Fruit fly (Drosophila melanogaster) whole organism, embryonic: ENCODE measurements around the gene Prx3.

Experiments used
- CG10147 ChIP-seq: fragments of 200-800 bp; sonication (Bioruptor generic); optimal IDR thresholded peaks from 2 replicates; lab custom pipeline; 2019; ENCODE audit warnings: missing biosample characterization, mild to moderate bottlenecking, missing genetic modification characterization, moderate library complexity
- CG10959 ChIP-seq: fragments of 200-800 bp; sonication (Bioruptor generic); IDR thresholded peaks from 2 replicates; pipeline ENCODE4 v1.3.6; 2022; ENCODE audit warnings: missing biosample characterization, missing genetic modification characterization
- CG12071 ChIP-seq: fragments of 200-800 bp; sonication (Bioruptor generic); optimal IDR thresholded peaks from 3 replicates; lab custom pipeline; 2018; ENCODE audit warnings: missing biosample characterization, mild to moderate bottlenecking, missing genetic modification characterization
- CG1233 ChIP-seq: fragments of 200-800 bp; sonication (Bioruptor generic); optimal IDR thresholded peaks from 4 replicates; lab custom pipeline; 2018; ENCODE audit warnings: missing biosample characterization, mild to moderate bottlenecking, missing genetic modification characterization
- CG12659 ChIP-seq: fragments of 200-800 bp; sonication (Bioruptor generic); optimal IDR thresholded peaks from 3 replicates; lab custom pipeline; 2017; ENCODE audit warnings: mild to moderate bottlenecking, missing biosample characterization, missing genetic modification reagents, missing genetic modification characterization
- CG13287 ChIP-seq: fragments of 200-800 bp; sonication (Bioruptor generic); IDR thresholded peaks from 2 replicates; pipeline ENCODE4 v1.3.6; 2022; ENCODE audit warnings: missing biosample characterization, missing genetic modification characterization; ENCODE audit not compliant: partially characterized antibody
- CG14965 ChIP-seq: fragments of 200-800 bp; sonication (Bioruptor generic); optimal IDR thresholded peaks from 2 replicates; lab custom pipeline; 2016; ENCODE audit warnings: missing biosample characterization, missing genetic modification characterization, borderline replicate concordance
- CG15269 ChIP-seq: fragments of 200-800 bp; sonication (Bioruptor generic); optimal IDR thresholded peaks from 2 replicates; lab custom pipeline; 2018; ENCODE audit warnings: missing biosample characterization, mild to moderate bottlenecking, missing genetic modification characterization, moderate library complexity
- CG16815 ChIP-seq: fragments of 200-800 bp; sonication (Bioruptor generic); optimal IDR thresholded peaks from 3 replicates; lab custom pipeline; 2017; ENCODE audit warnings: missing biosample characterization, mild to moderate bottlenecking, missing genetic modification characterization
- CG17568 ChIP-seq: fragments of 200-800 bp; sonication (Bioruptor generic); optimal IDR thresholded peaks from 2 replicates; lab custom pipeline; 2018; ENCODE audit warnings: missing biosample characterization, mild to moderate bottlenecking, missing genetic modification characterization, moderate library complexity
- CG2202 ChIP-seq: fragments of 200-800 bp; sonication (Bioruptor generic); optimal IDR thresholded peaks from 2 replicates; lab custom pipeline; 2018; ENCODE audit warnings: missing biosample characterization, mild to moderate bottlenecking, missing genetic modification characterization
- CG32772 ChIP-seq: fragments of 200-800 bp; sonication (Bioruptor generic); IDR thresholded peaks from 2 replicates; pipeline ENCODE4 v1.3.6; 2022; ENCODE audit warnings: missing biosample characterization, missing genetic modification characterization
- CG3281 ChIP-seq: fragments of 200-800 bp; sonication (Bioruptor generic); optimal IDR thresholded peaks from 3 replicates; lab custom pipeline; 2017; ENCODE audit warnings: missing biosample characterization, mild to moderate bottlenecking, missing genetic modification characterization
- CG33213 ChIP-seq: fragments of 200-800 bp; sonication (Bioruptor generic); optimal IDR thresholded peaks from 3 replicates; lab custom pipeline; 2016; ENCODE audit warnings: missing biosample characterization, missing genetic modification characterization
- CG4730 ChIP-seq: fragments of 200-800 bp; sonication (Bioruptor generic); IDR thresholded peaks from 2 replicates; pipeline ENCODE4 v1.3.6; 2022; ENCODE audit warnings: missing biosample characterization, missing genetic modification characterization
- CG5245 ChIP-seq: fragments of 200-800 bp; sonication (Bioruptor generic); optimal IDR thresholded peaks from 3 replicates; lab custom pipeline; 2016; ENCODE audit warnings: missing biosample characterization, missing genetic modification characterization
- CG6654 ChIP-seq: fragments of 200-800 bp; sonication (Bioruptor generic); optimal IDR thresholded peaks from 2 replicates; lab custom pipeline; 2017; ENCODE audit warnings: missing biosample characterization, mild to moderate bottlenecking, missing genetic modification characterization
- CG6813 ChIP-seq: fragments of 200-800 bp; sonication (Bioruptor generic); optimal IDR thresholded peaks from 2 replicates; lab custom pipeline; 2017; ENCODE audit warnings: missing biosample characterization, missing genetic modification characterization, mild to moderate bottlenecking, moderate library complexity, missing genetic modification reagents
- CG6854 ChIP-seq: fragments of 200-800 bp; sonication (Bioruptor generic); optimal IDR thresholded peaks from 3 replicates; lab custom pipeline; 2017; ENCODE audit warnings: missing biosample characterization, mild to moderate bottlenecking, missing genetic modification characterization
- D ChIP-seq, 2 experiments: fragments of 200-800 bp in 1 of 2; fragments of >200 bp in 1 of 2; sonication (Bioruptor generic) in 1 of 2; optimal IDR thresholded peaks; 2 replicates in 1 of 2; 3 replicates in 1 of 2; lab custom pipeline; 2017; ENCODE audit warnings: mild to moderate bottlenecking in 1 of 2, missing biosample characterization in 1 of 2, missing genetic modification characterization in 1 of 2, missing genetic modification reagents in 1 of 2
- Dad ChIP-seq: fragments of 200-800 bp; sonication (Bioruptor generic); optimal IDR thresholded peaks from 3 replicates; lab custom pipeline; 2016; ENCODE audit warnings: missing biosample characterization, missing genetic modification characterization
- Gsc ChIP-seq: fragments of 200-800 bp; sonication (Bioruptor generic); IDR thresholded peaks from 2 replicates; pipeline ENCODE4 v1.3.6; 2022; ENCODE audit warnings: missing biosample characterization, missing genetic modification characterization
- HHEX ChIP-seq: fragments of 200-800 bp; sonication (Bioruptor generic); optimal IDR thresholded peaks from 3 replicates; lab custom pipeline; 2017; ENCODE audit warnings: missing biosample characterization, mild to moderate bottlenecking, missing genetic modification characterization, missing genetic modification reagents
- Hr78 ChIP-seq, 2 experiments: fragments of 200-800 bp in 1 of 2; fragments of >200 bp in 1 of 2; sonication (Bioruptor generic) in 1 of 2; optimal IDR thresholded peaks; 2 replicates each; lab custom pipeline; 2017 to 2019; ENCODE audit warnings: missing biosample characterization in 2 of 2, missing genetic modification characterization in 2 of 2, mild to moderate bottlenecking in 1 of 2, moderate library complexity in 1 of 2
- Med ChIP-seq: fragments of 200-800 bp; sonication (Bioruptor generic); peaks from one replicate; lab custom pipeline; 2016; ENCODE audit warnings: missing biosample characterization, missing genetic modification characterization, mild to moderate bottlenecking, inconsistent platforms, moderate library complexity
- Nf-YA ChIP-seq: fragments of 200-800 bp; sonication (Bioruptor generic); IDR thresholded peaks from 2 replicates; pipeline ENCODE4 v1.3.6; 2022; ENCODE audit warnings: missing biosample characterization, missing genetic modification characterization
- Optix ChIP-seq: fragments of 200-800 bp; sonication (Bioruptor generic); IDR thresholded peaks from 3 replicates; pipeline ENCODE4 v1.3.6; 2022; ENCODE audit warnings: missing biosample characterization, missing genetic modification characterization
- Poxn ChIP-seq: fragments of 200-800 bp; sonication (Bioruptor generic); IDR thresholded peaks from 2 replicates; pipeline ENCODE4 v1.3.6; 2022; ENCODE audit warnings: missing biosample characterization, missing genetic modification characterization
- Rfx ChIP-seq: fragments of 200-800 bp; sonication (Bioruptor generic); IDR thresholded peaks from 2 replicates; pipeline ENCODE4 v1.3.6; 2022; ENCODE audit warnings: missing biosample characterization, missing genetic modification characterization
- Side ChIP-seq: fragments of 200-800 bp; sonication (Bioruptor generic); optimal IDR thresholded peaks from 2 replicates; lab custom pipeline; 2016; ENCODE audit warnings: missing biosample characterization, missing genetic modification characterization
- Sox100B ChIP-seq: fragments of 200-800 bp; sonication (Bioruptor generic); optimal IDR thresholded peaks from 3 replicates; lab custom pipeline; 2018; ENCODE audit warnings: missing biosample characterization, mild to moderate bottlenecking, missing genetic modification characterization
- Xrp1 ChIP-seq: fragments of 200-800 bp; sonication (Bioruptor generic); IDR thresholded peaks from 2 replicates; pipeline ENCODE4 v1.3.6; 2022; ENCODE audit warnings: missing biosample characterization, missing genetic modification characterization
- ase ChIP-seq: fragments of 200-800 bp; sonication (Bioruptor generic); IDR thresholded peaks from 3 replicates; pipeline ENCODE4 v1.3.6; 2022; ENCODE audit warnings: missing biosample characterization, missing genetic modification characterization
- bsh ChIP-seq, 2 experiments: fragments of 200-800 bp; sonication (Bioruptor generic); optimal IDR thresholded peaks; 2 replicates each; lab custom pipeline; 2017 to 2018; ENCODE audit warnings: mild to moderate bottlenecking in 2 of 2, missing biosample characterization in 2 of 2, missing genetic modification characterization in 2 of 2, moderate library complexity in 1 of 2
- caup ChIP-seq: fragments of 200-800 bp; sonication (Bioruptor generic); optimal IDR thresholded peaks from 3 replicates; lab custom pipeline; 2017; ENCODE audit warnings: missing biosample characterization, mild to moderate bottlenecking, missing genetic modification characterization, moderate library complexity; ENCODE audit not compliant: severe bottlenecking
- danr ChIP-seq: fragments of 200-800 bp; sonication (Bioruptor generic); IDR thresholded peaks from 2 replicates; pipeline ENCODE4 v1.3.6; 2022; ENCODE audit warnings: missing biosample characterization, missing genetic modification characterization
- dimm ChIP-seq: fragments of 200-800 bp; sonication (Bioruptor generic); IDR thresholded peaks from 2 replicates; pipeline ENCODE4 v1.3.6; 2022; ENCODE audit warnings: missing biosample characterization, missing genetic modification characterization
- esg ChIP-seq: fragments of 200-800 bp; sonication (Bioruptor generic); conservative IDR thresholded peaks from 2 replicates; pipeline ENCODE4 v1.3.6; 2022; ENCODE audit warnings: missing biosample characterization, missing genetic modification characterization
- gce ChIP-seq: fragments of 200-800 bp; sonication (Bioruptor generic); IDR thresholded peaks from 3 replicates; pipeline ENCODE4 v1.3.6; 2022; ENCODE audit warnings: missing biosample characterization, missing genetic modification characterization
- hth ChIP-seq: fragments of >200 bp; optimal IDR thresholded peaks from 2 replicates; lab custom pipeline; 2017; ENCODE audit warnings: inconsistent platforms
- ind ChIP-seq: fragments of 200-800 bp; sonication (Bioruptor generic); optimal IDR thresholded peaks from 3 replicates; lab custom pipeline; 2016; ENCODE audit warnings: missing biosample characterization, missing genetic modification characterization
- lilli ChIP-seq: fragments of 200-800 bp; sonication (Bioruptor generic); optimal IDR thresholded peaks from 3 replicates; lab custom pipeline; 2016; ENCODE audit warnings: missing biosample characterization, missing genetic modification characterization
- mam ChIP-seq: fragments of 200-800 bp; sonication (Bioruptor generic); optimal IDR thresholded peaks from 3 replicates; lab custom pipeline; 2016; ENCODE audit warnings: missing biosample characterization, missing genetic modification characterization
- phol ChIP-seq: fragments of 200-800 bp; sonication (Bioruptor generic); optimal IDR thresholded peaks from 3 replicates; lab custom pipeline; 2018; ENCODE audit warnings: missing biosample characterization, mild to moderate bottlenecking, missing genetic modification characterization, moderate library complexity
- scrt ChIP-seq: fragments of 200-800 bp; sonication (Bioruptor generic); optimal IDR thresholded peaks from 2 replicates; lab custom pipeline; 2018; ENCODE audit warnings: missing biosample characterization, mild to moderate bottlenecking, missing genetic modification characterization, moderate library complexity
- shn ChIP-seq: fragments of 200-800 bp; sonication (Bioruptor generic); optimal IDR thresholded peaks from 3 replicates; lab custom pipeline; 2016; ENCODE audit warnings: missing biosample characterization, missing genetic modification characterization
- slou ChIP-seq: fragments of 200-800 bp; sonication (Bioruptor generic); optimal IDR thresholded peaks from 3 replicates; lab custom pipeline; 2016; ENCODE audit warnings: missing biosample characterization, missing genetic modification characterization
- sug ChIP-seq: fragments of 200-800 bp; optimal IDR thresholded peaks from 2 replicates; lab custom pipeline; 2019; ENCODE audit warnings: missing biosample characterization, mild to moderate bottlenecking, missing genetic modification characterization, moderate library complexity
- trem ChIP-seq: fragments of 200-800 bp; optimal IDR thresholded peaks from 3 replicates; lab custom pipeline; 2019; ENCODE audit warnings: missing biosample characterization, mild to moderate bottlenecking, missing genetic modification characterization, moderate library complexity
- unpg ChIP-seq: fragments of 200-800 bp; sonication (Bioruptor generic); optimal IDR thresholded peaks from 3 replicates; lab custom pipeline; 2018; ENCODE audit warnings: missing biosample characterization, mild to moderate bottlenecking, missing genetic modification characterization, moderate library complexity

The Prx3 gene

dm6 chr3R:17535106-17535764, 11.1 kb downstream of the Prx3 start (continued):
- peak; percentile 59 for TF ChIP-seq Med
- TF ChIP-seq ase = no peak
- TF ChIP-seq CG6854 (GFP tag; lab: Kevin White, UChicago) = peak; percentile 40
- TF ChIP-seq Poxn (GFP tag; lab: Robert Waterston, UW) = no peak
- peak; percentile 2 for TF ChIP-seq caup (GFP tag; lab: Kevin White, UChicago)
- peak; percentile 37 for TF ChIP-seq Sox100B
- no peak for TF ChIP-seq gce (GFP tag; lab: Robert Waterston, UW)
- TF ChIP-seq Xrp1 (GFP tag; lab: Robert Waterston, UW) = peak; percentile 56
- TF ChIP-seq CG6813 (GFP tag; lab: Kevin White, UChicago) = peak; percentile 8
- TF ChIP-seq shn (GFP tag; lab: Kevin White, UChicago) = no peak
- no peak for TF ChIP-seq CG2202 (tag; lab: Kevin White, UChicago)
- TF ChIP-seq CG17568 (GFP tag; lab: Kevin White, UChicago) = no peak
- TF ChIP-seq CG12659 (GFP tag; lab: Kevin White, UChicago) = peak; percentile 4
- TF ChIP-seq Gsc (GFP tag; lab: Robert Waterston, UW) = no peak
- no peak for TF ChIP-seq CG16815 (GFP tag; lab: Kevin White, UChicago)
- no peak for TF ChIP-seq scrt (GFP tag; lab: Kevin White, UChicago)
- TF ChIP-seq danr (GFP tag; lab: Robert Waterston, UW) = no peak
- peak; percentile 75 for TF ChIP-seq CG15269
- TF ChIP-seq mam (GFP tag; lab: Kevin White, UChicago) = no peak
- TF ChIP-seq D (optimal IDR thresholded peaks at IDR 0.05; lab: Kevin White, UChicago) = no peak
- no peak for TF ChIP-seq D (GFP tag; optimal IDR thresholded peaks at IDR 0.05; lab: Kevin White, UChicago)
- TF ChIP-seq bsh (GFP tag; optimal IDR thresholded peaks at IDR 0.05; lab: Kevin White, UChicago) = peak in 1 of 2 experiments; percentile 34
- TF ChIP-seq Dad (GFP tag; lab: Kevin White, UChicago) = no peak
- no peak for TF ChIP-seq Nf-YA
- TF ChIP-seq unpg (GFP tag; lab: Kevin White, UChicago) = peak; percentile 65
- peak; percentile 33; the same call in 1 of the 2 replicates for TF ChIP-seq Rfx
- no peak for TF ChIP-seq CG14965 (GFP tag; lab: Kevin White, UChicago)
- TF ChIP-seq CG33213 = no peak
- no peak for TF ChIP-seq hth (lab: Kevin White, UChicago)
- no peak for TF ChIP-seq CG5245 (GFP tag; lab: Kevin White, UChicago)
- no peak for TF ChIP-seq Hr78 (GFP tag; optimal IDR thresholded peaks at IDR 0.05; lab: Kevin White, UChicago)
- no peak for TF ChIP-seq esg
- no peak for TF ChIP-seq slou (GFP tag; lab: Kevin White, UChicago)
- TF ChIP-seq CG6654 = no peak
- TF ChIP-seq CG13287 = no peak
- TF ChIP-seq Optix (GFP tag; lab: Robert Waterston, UW) = no peak
- TF ChIP-seq CG12071 = no peak
- peak; percentile 68 for TF ChIP-seq CG3281
- peak; percentile 97 for TF ChIP-seq sug (tag; lab: Kevin White, UChicago)
- no peak for TF ChIP-seq Side (GFP tag; lab: Kevin White, UChicago)
- TF ChIP-seq lilli = no peak
- TF ChIP-seq ind (GFP tag; lab: Kevin White, UChicago) = no peak
- no peak for TF ChIP-seq dimm (GFP tag; lab: Robert Waterston, UW)
- no peak for TF ChIP-seq CG1233 (GFP tag; lab: Kevin White, UChicago)
- TF ChIP-seq HHEX (GFP tag; lab: Kevin White, UChicago) = no peak
- TF ChIP-seq CG4730 (GFP tag; lab: Robert Waterston, UW) = no peak
- peak; percentile 2 for TF ChIP-seq CG10147 (GFP tag; lab: Kevin White, UChicago)
- peak; percentile 58 for TF ChIP-seq phol (tag; lab: Kevin White, UChicago)
- TF ChIP-seq trem (tag; lab: Kevin White, UChicago) = peak; percentile 8
- no peak for TF ChIP-seq CG32772 (GFP tag; lab: Robert Waterston, UW)
- no peak for TF ChIP-seq CG10959 (GFP tag; lab: Robert Waterston, UW)
